Worm (Caenorhabditis elegans) whole organism, late embryonic: ENCODE results near the gene ptr-4.

Experiments used
- C08G9.2 ChIP-seq: sonication (generic microtip); optimal IDR thresholded peaks from 2 replicates; lab custom pipeline; 2016; ENCODE audit warnings: mild to moderate bottlenecking, missing genetic modification characterization, moderate library complexity, missing compliant biosample characterization
- C38D4.7 ChIP-seq: fragments of 200-800 bp; sonication (Bioruptor generic); optimal IDR thresholded peaks from 2 replicates; lab custom pipeline; 2018; ENCODE audit warnings: mild to moderate bottlenecking, missing genetic modification characterization, moderate library complexity, missing compliant biosample characterization
- F13H6.1 ChIP-seq: sonication (generic microtip); optimal IDR thresholded peaks from 2 replicates; lab custom pipeline; 2016; ENCODE audit warnings: missing genetic modification characterization, missing compliant biosample characterization
- K02D7.2 ChIP-seq: sonication (generic microtip); optimal IDR thresholded peaks from 2 replicates; lab custom pipeline; 2017; ENCODE audit warnings: mild to moderate bottlenecking, missing genetic modification characterization, missing compliant biosample characterization
- T23F11.4 ChIP-seq: fragments of 200-800 bp; sonication (Bioruptor generic); optimal IDR thresholded peaks from 2 replicates; lab custom pipeline; 2018; ENCODE audit warnings: mild to moderate bottlenecking, missing genetic modification characterization, missing compliant biosample characterization
- Y22D7AL.16 ChIP-seq: sonication (generic microtip); optimal IDR thresholded peaks from 2 replicates; lab custom pipeline; 2016; ENCODE audit warnings: missing genetic modification characterization, missing compliant biosample characterization
- ahr-1 ChIP-seq: sonication (generic microtip); optimal IDR thresholded peaks from 2 replicates; lab custom pipeline; 2016; ENCODE audit warnings: missing genetic modification characterization, missing compliant biosample characterization
- ceh-14 ChIP-seq: sonication (generic microtip); optimal IDR thresholded peaks from 2 replicates; lab custom pipeline; 2016; ENCODE audit warnings: missing genotype, missing genetic modification characterization, missing compliant biosample characterization
- ceh-2 ChIP-seq: sonication (generic microtip); optimal IDR thresholded peaks from 2 replicates; lab custom pipeline; 2016; ENCODE audit warnings: missing genotype, missing genetic modification characterization, missing compliant biosample characterization
- ceh-24 ChIP-seq: sonication (generic microtip); optimal IDR thresholded peaks from 2 replicates; lab custom pipeline; 2016; ENCODE audit warnings: mild to moderate bottlenecking, missing genetic modification characterization, missing compliant biosample characterization
- ceh-31 ChIP-seq: sonication (generic microtip); optimal IDR thresholded peaks from 2 replicates; lab custom pipeline; 2016; ENCODE audit warnings: missing genetic modification characterization, missing compliant biosample characterization
- ceh-34 ChIP-seq: sonication (generic microtip); optimal IDR thresholded peaks from 2 replicates; lab custom pipeline; 2016; ENCODE audit warnings: mild to moderate bottlenecking, missing genetic modification characterization, missing compliant biosample characterization
- ceh-45 ChIP-seq: fragments of 200-800 bp; sonication (Bioruptor generic); IDR thresholded peaks from 2 replicates; pipeline ENCODE4 v1.3.6; 2022; ENCODE audit warnings: missing genetic modification reagents, missing genetic modification characterization, missing compliant biosample characterization
- che-1 ChIP-seq: sonication (generic microtip); optimal IDR thresholded peaks from 2 replicates; lab custom pipeline; 2016; ENCODE audit warnings: mild to moderate bottlenecking, missing genetic modification characterization, missing compliant biosample characterization
- fkh-10 ChIP-seq: fragments of 150-350 bp; optimal IDR thresholded peaks from 2 replicates; lab custom pipeline; 2014; ENCODE audit warnings: missing biosample characterization, missing genetic modification reagents, missing genetic modification characterization
- hlh-13 ChIP-seq: fragments of 200-800 bp; sonication (Bioruptor generic); optimal IDR thresholded peaks from 2 replicates; lab custom pipeline; 2018; ENCODE audit warnings: mild to moderate bottlenecking, missing genetic modification characterization, missing compliant biosample characterization
- hlh-30 ChIP-seq: sonication (generic microtip); optimal IDR thresholded peaks from 2 replicates; lab custom pipeline; 2017; ENCODE audit warnings: antibody characterized with exemption, missing genetic modification characterization, missing compliant biosample characterization; ENCODE audit not compliant: insufficient read depth
- hlh-6 ChIP-seq: sonication (generic microtip); optimal IDR thresholded peaks from 2 replicates; lab custom pipeline; 2016; ENCODE audit warnings: missing genotype, missing genetic modification characterization, missing compliant biosample characterization
- mec-3 ChIP-seq: sonication (generic microtip); optimal IDR thresholded peaks from 2 replicates; lab custom pipeline; 2016; ENCODE audit warnings: borderline replicate concordance, missing genetic modification characterization, missing compliant biosample characterization
- nfya-1 ChIP-seq: sonication (generic microtip); optimal IDR thresholded peaks from 2 replicates; lab custom pipeline; 2017; ENCODE audit warnings: missing genetic modification characterization, mild to moderate bottlenecking, missing compliant biosample characterization, antibody characterized with exemption, moderate library complexity
- nhr-11 ChIP-seq: fragments of 150-350 bp; optimal IDR thresholded peaks from 2 replicates; lab custom pipeline; 2014; ENCODE audit warnings: missing biosample characterization, missing genetic modification characterization
- npax-4 ChIP-seq: sonication (generic microtip); optimal IDR thresholded peaks from 2 replicates; lab custom pipeline; 2016; ENCODE audit warnings: missing genetic modification characterization, missing compliant biosample characterization
- pat-9 ChIP-seq: fragments of 200-800 bp; sonication (Bioruptor generic); optimal IDR thresholded peaks from 2 replicates; lab custom pipeline; 2018; ENCODE audit warnings: mild to moderate bottlenecking, missing genetic modification characterization, moderate library complexity, missing compliant biosample characterization
- pax-1 ChIP-seq: fragments of 150-350 bp; optimal IDR thresholded peaks from 2 replicates; lab custom pipeline; 2014; ENCODE audit warnings: missing biosample characterization, missing genetic modification characterization
- pqm-1 ChIP-seq: sonication (generic microtip); optimal IDR thresholded peaks from 2 replicates; lab custom pipeline; 2016; ENCODE audit warnings: missing genetic modification characterization, missing compliant biosample characterization
- pros-1 ChIP-seq: fragments of 150-350 bp; optimal IDR thresholded peaks from 2 replicates; lab custom pipeline; 2014; ENCODE audit warnings: missing biosample characterization, missing genetic modification reagents, missing genetic modification characterization
- ref-2 ChIP-seq: sonication (generic microtip); optimal IDR thresholded peaks from 2 replicates; lab custom pipeline; 2016; ENCODE audit warnings: missing genetic modification characterization, missing compliant biosample characterization
- sdc-2 ChIP-seq: sonication (generic microtip); optimal IDR thresholded peaks from 2 replicates; lab custom pipeline; 2016; ENCODE audit warnings: missing genotype, missing genetic modification characterization, missing compliant biosample characterization
- sox-2 ChIP-seq: fragments of 200-800 bp; sonication (Bioruptor generic); IDR thresholded peaks from 2 replicates; pipeline ENCODE4 v1.3.6; 2022; ENCODE audit warnings: missing genetic modification reagents, missing genetic modification characterization, missing compliant biosample characterization
- sox-4 ChIP-seq: sonication (generic microtip); optimal IDR thresholded peaks from 2 replicates; lab custom pipeline; 2017; ENCODE audit warnings: mild to moderate bottlenecking, missing genetic modification characterization, inconsistent platforms, missing compliant biosample characterization
- syd-9 ChIP-seq: sonication (generic microtip); optimal IDR thresholded peaks from 2 replicates; lab custom pipeline; 2016; ENCODE audit warnings: mild to moderate bottlenecking, missing genetic modification characterization, moderate library complexity, missing compliant biosample characterization
- tbx-2 ChIP-seq: sonication (generic microtip); optimal IDR thresholded peaks from 2 replicates; lab custom pipeline; 2016; ENCODE audit warnings: missing genetic modification characterization, missing compliant biosample characterization
- unc-3 ChIP-seq, 2 experiments: fragments of 200-800 bp in 1 of 2; sonication (Bioruptor generic) in 1 of 2; sonication (generic microtip) in 1 of 2; conservative IDR thresholded peaks in 1 of 2; optimal IDR thresholded peaks in 1 of 2; 2 replicates each; pipeline versions ENCODE4 v1.3.6 to Lab custom; 2016 to 2022; ENCODE audit warnings: missing compliant biosample characterization in 2 of 2, missing genetic modification characterization in 2 of 2, missing genetic modification reagents in 1 of 2
- unc-55 ChIP-seq: sonication (generic microtip); optimal IDR thresholded peaks from 2 replicates; lab custom pipeline; 2017; ENCODE audit warnings: missing biosample characterization, missing genetic modification reagents, missing genetic modification characterization
- unc-86 ChIP-seq: sonication (generic microtip); optimal IDR thresholded peaks from 2 replicates; lab custom pipeline; 2016; ENCODE audit warnings: missing genetic modification characterization, missing compliant biosample characterization

The ptr-4 gene

ce11 chrX:6041094-6041441 lies 24.7 kb downstream of the ptr-4 start:
- TF ChIP-seq che-1 (no peak), unc-55 (no peak), ahr-1 (tag; lab: Kevin White, UChicago) (no peak), K02D7.2 (tag; lab: Kevin White, UChicago) (no peak), nhr-11 (no peak), hlh-13 (GFP tag; lab: Kevin White, UChicago) (no peak), ceh-31 (no peak)
- TF ChIP-seq, all 69 proteins: peak for 0

ce11 chrX:6040435-6041093 lies 25.2 kb downstream of the ptr-4 start:
- TF ChIP-seq pqm-1, result no peak
- peak; percentile 34 for TF ChIP-seq pat-9 (tag; lab: Kevin White, UChicago)

- no peak for TF ChIP-seq pax-1 (tag; lab: Kevin White, UChicago)
- TF ChIP-seq fkh-10 (GFP tag; lab: Kevin White, UChicago), result no peak
- no peak for TF ChIP-seq tbx-2 (tag; lab: Kevin White, UChicago)
- no peak for TF ChIP-seq ceh-45
- TF ChIP-seq C08G9.2 (tag; lab: Kevin White, UChicago), result no peak
- TF ChIP-seq ceh-34, result no peak
- no peak for TF ChIP-seq Y22D7AL.16
- no peak for TF ChIP-seq hlh-30
- no peak for TF ChIP-seq unc-3 (GFP tag; conservative IDR thresholded peaks at IDR 0.05; lab: Robert Waterston, UW)
- TF ChIP-seq unc-3 (tag; optimal IDR thresholded peaks at IDR 0.05; lab: Kevin White, UChicago), result no peak
- no peak for TF ChIP-seq syd-9 (tag; lab: Kevin White, UChicago)
- TF ChIP-seq mec-3 (tag; lab: Kevin White, UChicago), result no peak
- TF ChIP-seq sox-4, result no peak
- no peak for TF ChIP-seq C38D4.7 (GFP tag; lab: Kevin White, UChicago)
Observed at ce11 chrX:6039544-6039943, 26.2 kb downstream of the ptr-4 start, which contains the start of gene hsp-25. hsp-25 (minus strand) TSS chrX:6039644.

ce11 chrX:6031169-6031568 lies 34.6 kb downstream of the ptr-4 start, which contains the start of gene ipp-5:
ipp-5 (plus strand) TSS chrX:6031469.
- TF ChIP-seq ceh-2 (tag; lab: Kevin White, UChicago) (no peak), ahr-1 (tag; lab: Kevin White, UChicago) (no peak), npax-4 (tag; lab: Kevin White, UChicago) (no peak), sdc-2 (tag; lab: Kevin White, UChicago) (no peak), hlh-30 (no peak), pros-1 (tag; lab: Kevin White, UChicago) (no peak), F13H6.1 (no peak), unc-86 (no peak), ref-2 (tag; lab: Kevin White, UChicago) (no peak), fkh-10 (GFP tag; lab: Kevin White, UChicago) (no peak), sox-2 (GFP tag; lab: Robert Waterston, UW) (no peak), hlh-6 (tag; lab: Kevin White, UChicago) (no peak), ceh-24 (tag; lab: Kevin White, UChicago) (no peak), T23F11.4 (GFP tag; lab: Kevin White, UChicago) (no peak), nfya-1 (tag; lab: Kevin White, UChicago) (no peak), sox-4 (no peak), ceh-14 (tag; lab: Kevin White, UChicago) (no peak)
